Worm (Caenorhabditis elegans) whole organism, midembryonic: ENCODE results near the gene spp-16.

Experiments used
- ref-1 ChIP-seq: fragments of 200-800 bp; sonication (Bioruptor generic); conservative IDR thresholded peaks from 2 replicates; pipeline ENCODE4 v1.3.6; 2022; ENCODE audit warnings: missing genetic modification reagents, missing genetic modification characterization, missing compliant biosample characterization
- ztf-23 ChIP-seq: fragments of 200-800 bp; sonication (Bioruptor generic); IDR thresholded peaks from 2 replicates; pipeline ENCODE4 v1.3.6; 2022; ENCODE audit warnings: missing genetic modification reagents, missing genetic modification characterization, missing compliant biosample characterization

DNA sequence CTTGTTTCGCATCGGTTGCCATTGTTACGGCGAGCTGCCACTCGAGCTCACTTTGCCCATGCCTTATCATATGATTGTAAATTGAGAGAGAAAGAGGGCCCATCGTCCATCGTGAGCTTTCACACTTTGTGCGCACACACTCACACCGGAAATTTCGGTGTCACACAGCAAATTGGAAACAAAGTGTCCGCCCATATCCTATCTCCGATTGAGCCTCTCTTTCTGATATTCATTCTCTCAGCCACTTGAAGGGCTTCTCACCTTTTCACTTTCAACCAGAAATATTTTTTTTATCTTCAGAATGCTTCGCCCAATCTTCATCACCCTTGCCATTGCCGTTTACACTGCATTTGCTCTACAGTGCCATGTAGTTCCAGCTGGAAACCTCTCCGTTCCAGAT is 28.4 kb upstream of the spp-16 start, which contains the start of gene F58B4.3:
- TF ChIP-seq ztf-23 (GFP tag; lab: Robert Waterston, UW) (no peak), ref-1 (GFP tag; lab: Robert Waterston, UW) (no peak)
